Worm (Caenorhabditis elegans): ENCODE results near the gene skp-1.

skp-1 gene

DNA sequence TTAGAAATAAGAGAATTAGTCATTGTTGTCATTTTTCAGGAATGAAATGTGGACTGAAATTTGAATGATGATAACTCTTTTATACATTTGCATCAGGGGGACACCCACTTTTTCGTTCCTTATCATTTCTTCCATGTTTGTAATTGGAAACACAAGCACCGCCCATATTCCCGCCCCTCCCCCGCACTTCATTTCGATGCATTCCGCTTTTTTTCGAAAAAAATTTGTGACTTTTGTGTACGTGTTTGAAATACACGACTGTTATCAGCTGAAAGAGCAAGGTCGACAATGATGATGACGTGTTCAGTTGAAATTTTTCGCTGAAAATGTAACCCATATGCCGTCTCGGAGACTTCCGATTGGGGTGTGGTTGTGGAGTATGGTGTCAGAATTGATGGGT lies 5.4 kb downstream of the skp-1 start, which contains the start of gene zip-10 (continued):
- TF ChIP-seq ztf-4 (tag; optimal IDR thresholded peaks at IDR 0.05) (no peak), snpc-4 (tag; optimal IDR thresholded peaks at IDR 0.05) (no peak), lin-11 (tag; optimal IDR thresholded peaks at IDR 0.05) (no peak), egl-27 (tag; optimal IDR thresholded peaks at IDR 0.05) (no peak), nhr-25 (tag; optimal IDR thresholded peaks at IDR 0.05) (no peak), nhr-11 (tag; optimal IDR thresholded peaks at IDR 0.05) (no peak), ceh-82 (tag; optimal IDR thresholded peaks at IDR 0.05) (no peak), unc-39 (tag; optimal IDR thresholded peaks at IDR 0.05) (no peak), crh-2 (tag; optimal IDR thresholded peaks at IDR 0.05) (peak; percentile 48), peb-1 (tag; optimal IDR thresholded peaks at IDR 0.05) (no peak), nhr-237 (tag; optimal IDR thresholded peaks at IDR 0.05) (no peak), F13H6.1 (tag; optimal IDR thresholded peaks at IDR 0.05) (peak; percentile 50), R02D3.7 (tag; optimal IDR thresholded peaks at IDR 0.05) (no peak), sma-3 (GFP tag; optimal IDR thresholded peaks at IDR 0.05) (peak; percentile 27), sem-4 (tag; optimal IDR thresholded peaks at IDR 0.05) (no peak), ceh-16 (tag; optimal IDR thresholded peaks at IDR 0.05) (no peak), mdl-1 (tag; optimal IDR thresholded peaks at IDR 0.05) (no peak), mbf-1 (tag; optimal IDR thresholded peaks at IDR 0.05) (no peak), elt-3 (tag; optimal IDR thresholded peaks at IDR 0.05) (no peak), skn-1 (tag; optimal IDR thresholded peaks at IDR 0.05) (no peak), gmeb-1 (tag; optimal IDR thresholded peaks at IDR 0.05) (peak; percentile 6), unc-55 (GFP tag; optimal IDR thresholded peaks at IDR 0.05) (no peak), ztf-1 (GFP tag; conservative IDR thresholded peaks at IDR 0.05) (no peak)

DNA sequence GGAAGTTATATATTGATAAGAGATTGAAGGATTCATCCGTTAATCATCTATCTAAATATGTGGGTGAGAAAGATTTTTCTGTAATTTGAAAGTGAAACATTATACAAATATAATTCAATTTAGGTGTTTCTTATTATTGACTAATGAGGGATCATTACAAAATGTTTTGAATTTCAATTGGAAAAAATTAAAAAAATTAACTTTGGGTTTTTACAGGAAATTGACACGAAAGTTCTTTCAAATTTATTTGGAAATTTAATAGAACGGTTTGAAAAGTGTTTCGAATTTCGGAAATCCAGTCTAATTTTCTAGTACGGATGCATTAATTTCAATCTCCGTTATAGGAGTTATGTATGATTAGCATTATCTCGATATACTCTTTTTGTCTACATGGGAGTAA lies 7.8 kb downstream of the skp-1 start:
- TF ChIP-seq nhr-11 (tag; optimal IDR thresholded peaks at IDR 0.05) = no peak
- TF ChIP-seq peb-1 (tag; optimal IDR thresholded peaks at IDR 0.05) = no peak
- TF ChIP-seq gmeb-1 (tag; optimal IDR thresholded peaks at IDR 0.05) = no peak
- TF ChIP-seq sem-4 (tag; optimal IDR thresholded peaks at IDR 0.05) = no peak
- TF ChIP-seq skn-1 (tag; optimal IDR thresholded peaks at IDR 0.05) = no peak
- no peak for TF ChIP-seq unc-55 (GFP tag; optimal IDR thresholded peaks at IDR 0.05)
- no peak for TF ChIP-seq blmp-1 (tag; optimal IDR thresholded peaks at IDR 0.05; ENCODE audit: insufficient read depth)
- no peak for TF ChIP-seq F13H6.1 (tag; optimal IDR thresholded peaks at IDR 0.05)
- no peak for TF ChIP-seq mdl-1 (tag; optimal IDR thresholded peaks at IDR 0.05)
- TF ChIP-seq sma-3 (GFP tag; optimal IDR thresholded peaks at IDR 0.05) = no peak

DNA sequence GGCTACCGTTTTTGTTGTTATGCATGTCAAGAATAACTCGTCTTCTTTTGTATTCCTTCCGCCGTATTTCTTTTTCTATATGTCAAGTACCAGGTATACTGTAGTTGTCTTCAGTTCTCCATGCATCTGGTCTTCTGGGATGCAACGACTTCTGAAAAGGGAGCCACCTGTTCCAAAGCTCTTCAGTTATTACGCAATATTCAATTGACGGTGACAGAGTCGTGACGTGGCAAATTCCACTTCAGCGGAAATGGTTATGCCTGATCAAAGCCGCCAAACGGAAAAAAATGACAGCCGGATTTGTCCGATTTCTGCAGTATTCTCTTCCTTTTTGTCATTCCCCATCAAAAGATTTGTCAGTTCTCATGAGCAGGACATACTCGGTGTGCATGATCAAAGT lies 11.2 kb downstream of the skp-1 start:
- TF ChIP-seq nhr-6 (tag; optimal IDR thresholded peaks at IDR 0.05) (no peak), nhr-10 (tag; optimal IDR thresholded peaks at IDR 0.05) (no peak), ztf-11 (tag; optimal IDR thresholded peaks at IDR 0.05) (no peak), lin-11 (tag; optimal IDR thresholded peaks at IDR 0.05) (no peak), nhr-237 (tag; optimal IDR thresholded peaks at IDR 0.05) (no peak), Y55F3AM.14 (GFP tag; optimal IDR thresholded peaks at IDR 0.05) (no peak), peb-1 (tag; optimal IDR thresholded peaks at IDR 0.05) (no peak), ceh-16 (tag; optimal IDR thresholded peaks at IDR 0.05) (no peak), dmd-4 (tag; optimal IDR thresholded peaks at IDR 0.05) (no peak), snpc-4 (tag; optimal IDR thresholded peaks at IDR 0.05) (no peak), unc-62 (GFP tag; optimal IDR thresholded peaks at IDR 0.05) (no peak), fos-1 (tag; optimal IDR thresholded peaks at IDR 0.05) (no peak), nhr-129 (tag; optimal IDR thresholded peaks at IDR 0.05) (no peak), crh-2 (tag; optimal IDR thresholded peaks at IDR 0.05) (no peak), ztf-1 (GFP tag; conservative IDR thresholded peaks at IDR 0.05) (no peak), F13H6.1 (tag; optimal IDR thresholded peaks at IDR 0.05) (no peak), nhr-12 (tag; optimal IDR thresholded peaks at IDR 0.05) (no peak), blmp-1 (tag; optimal IDR thresholded peaks at IDR 0.05; ENCODE audit: insufficient read depth) (no peak), elt-3 (tag; optimal IDR thresholded peaks at IDR 0.05) (no peak)

DNA sequence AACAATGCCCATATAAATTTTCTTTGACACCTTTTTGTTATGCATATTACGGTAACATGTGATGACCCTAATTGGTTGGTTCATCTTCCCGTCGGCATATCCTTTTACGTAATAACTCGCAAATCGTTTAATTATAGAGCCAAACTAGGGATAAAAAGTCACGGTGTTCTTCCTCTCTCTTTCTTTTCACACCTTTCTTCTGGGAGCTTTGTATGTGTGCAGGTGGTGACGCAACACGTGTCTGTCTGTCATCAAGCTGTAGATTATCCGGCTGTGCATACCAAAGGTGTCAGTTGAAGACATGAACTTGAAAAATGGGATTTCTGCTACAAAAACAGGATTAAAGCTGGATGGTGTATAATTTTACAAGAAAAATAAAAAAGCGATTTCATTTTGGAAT lies 15.3 kb downstream of the skp-1 start:
- TF ChIP-seq crh-2 (tag; optimal IDR thresholded peaks at IDR 0.05) = no peak
- no peak for TF ChIP-seq blmp-1 (tag; optimal IDR thresholded peaks at IDR 0.05; ENCODE audit: insufficient read depth)
- no peak for TF ChIP-seq dmd-4 (tag; optimal IDR thresholded peaks at IDR 0.05)
- TF ChIP-seq ZK546.5 (tag; optimal IDR thresholded peaks at IDR 0.05) = no peak
- TF ChIP-seq ztf-1 (GFP tag; conservative IDR thresholded peaks at IDR 0.05) = no peak
- TF ChIP-seq nhr-21 (tag; optimal IDR thresholded peaks at IDR 0.05) = no peak
- no peak for TF ChIP-seq sma-3 (GFP tag; optimal IDR thresholded peaks at IDR 0.05)
- no peak for TF ChIP-seq nhr-237 (tag; optimal IDR thresholded peaks at IDR 0.05)
- no peak for TF ChIP-seq lin-39 (tag; optimal IDR thresholded peaks at IDR 0.05)
- TF ChIP-seq unc-39 (tag; optimal IDR thresholded peaks at IDR 0.05) = no peak
- TF ChIP-seq nhr-23 (tag; optimal IDR thresholded peaks at IDR 0.05) = no peak
- TF ChIP-seq egl-27 (tag; optimal IDR thresholded peaks at IDR 0.05) = no peak
- TF ChIP-seq ceh-16 (tag; optimal IDR thresholded peaks at IDR 0.05) = no peak
- no peak for TF ChIP-seq mdl-1 (tag; optimal IDR thresholded peaks at IDR 0.05)
- no peak for TF ChIP-seq ceh-82 (tag; optimal IDR thresholded peaks at IDR 0.05)

Data from whole organism, L2 larva.